Worm (Caenorhabditis elegans) whole organism, L4 larva: Measurements from ENCODE around the gene slc-25A18.2.

ENCODE experiments used
- D1046.2 ChIP-seq: fragments of 200-800 bp; sonication (Bioruptor generic); IDR thresholded peaks from 2 replicates; pipeline ENCODE4 v1.3.6; 2022; ENCODE audit warnings: missing genetic modification characterization, missing compliant biosample characterization
- F10B5.3 ChIP-seq: sonication (generic microtip); optimal IDR thresholded peaks from 2 replicates; lab custom pipeline; 2016; ENCODE audit warnings: mild to moderate bottlenecking, missing genetic modification characterization, missing compliant biosample characterization
- F49E8.2 ChIP-seq: sonication (generic microtip); optimal IDR thresholded peaks from 2 replicates; lab custom pipeline; 2016; ENCODE audit warnings: missing compliant biosample characterization, mild to moderate bottlenecking, missing genetic modification characterization, borderline replicate concordance
- Y48G9A.11 ChIP-seq: fragments of 200-800 bp; sonication (Bioruptor generic); IDR thresholded peaks from 2 replicates; pipeline ENCODE4 v1.3.6; 2022; ENCODE audit warnings: missing genetic modification reagents, missing genetic modification characterization, missing compliant biosample characterization
- Y5F2A.4 ChIP-seq: fragments of 200-800 bp; sonication (Bioruptor generic); optimal IDR thresholded peaks from 2 replicates; lab custom pipeline; 2018; ENCODE audit warnings: mild to moderate bottlenecking, missing genetic modification characterization, missing compliant biosample characterization
- aha-1 ChIP-seq: fragments of 150-350 bp; peaks from one replicate; lab custom pipeline; 2014; ENCODE audit warnings: missing biosample characterization, missing genetic modification characterization
- arid-1 ChIP-seq: fragments of 200-800 bp; sonication (Bioruptor generic); conservative IDR thresholded peaks from 2 replicates; pipeline ENCODE4 v1.3.6; 2022; ENCODE audit warnings: missing genetic modification reagents, missing genetic modification characterization, missing compliant biosample characterization
- ceh-32 ChIP-seq: sonication (generic microtip); optimal IDR thresholded peaks from 2 replicates; lab custom pipeline; 2016; ENCODE audit warnings: mild to moderate bottlenecking, missing genetic modification characterization, missing compliant biosample characterization; ENCODE audit not compliant: poor library complexity
- ceh-82 ChIP-seq: sonication (generic microtip); optimal IDR thresholded peaks from 2 replicates; lab custom pipeline; 2017; ENCODE audit warnings: missing biosample characterization, missing genetic modification characterization
- ces-1 ChIP-seq: fragments of 150-350 bp; sonication (generic microtip); optimal IDR thresholded peaks from 4 replicates; lab custom pipeline; 2014; ENCODE audit warnings: missing biosample characterization, missing genetic modification reagents, missing genetic modification characterization
- ctbp-1 ChIP-seq: fragments of 200-800 bp; sonication (Bioruptor generic); IDR thresholded peaks from 2 replicates; pipeline ENCODE4 v1.3.6; 2022; ENCODE audit warnings: missing genetic modification reagents, missing genetic modification characterization, missing compliant biosample characterization
- daf-16 ChIP-seq, 3 experiments: sonication (generic microtip); optimal IDR thresholded peaks; 2 replicates each; lab custom pipeline; 2016 to 2017; ENCODE audit warnings: missing genetic modification characterization in 3 of 3, missing genetic modification reagents in 3 of 3, mild to moderate bottlenecking in 2 of 3, missing compliant biosample characterization in 2 of 3, missing biosample characterization in 1 of 3, moderate library complexity in 1 of 3
- dpl-1 ChIP-seq: fragments of 150-350 bp; optimal IDR thresholded peaks from 2 replicates; lab custom pipeline; 2014; ENCODE audit warnings: missing biosample characterization, missing genetic modification reagents, missing genetic modification characterization
- duxl-1 ChIP-seq: sonication (generic microtip); optimal IDR thresholded peaks from 2 replicates; lab custom pipeline; 2016; ENCODE audit warnings: mild to moderate bottlenecking, missing genetic modification characterization, moderate library complexity, missing compliant biosample characterization; ENCODE audit not compliant: poor library complexity
- dve-1 ChIP-seq: sonication (generic microtip); optimal IDR thresholded peaks from 2 replicates; lab custom pipeline; 2017; ENCODE audit warnings: antibody characterized with exemption, mild to moderate bottlenecking, missing genetic modification characterization, missing compliant biosample characterization; ENCODE audit not compliant: insufficient read depth
- egl-27 ChIP-seq: sonication (generic microtip); optimal IDR thresholded peaks from 3 replicates; lab custom pipeline; 2017; ENCODE audit warnings: missing biosample characterization, missing genetic modification reagents, missing genetic modification characterization
- hmg-1.1 ChIP-seq: fragments of 200-800 bp; sonication (Bioruptor generic); IDR thresholded peaks from 2 replicates; pipeline ENCODE4 v1.3.6; 2022; ENCODE audit warnings: missing genetic modification reagents, missing genetic modification characterization, missing compliant biosample characterization
- jun-1 ChIP-seq: fragments of 150-350 bp; optimal IDR thresholded peaks from 2 replicates; lab custom pipeline; 2014; ENCODE audit warnings: missing biosample characterization, missing genetic modification reagents, missing genetic modification characterization
- lin-1 ChIP-seq: fragments of 200-800 bp; sonication (Bioruptor generic); IDR thresholded peaks from 2 replicates; pipeline ENCODE4 v1.3.6; 2022; ENCODE audit warnings: missing genetic modification reagents, missing genetic modification characterization, missing compliant biosample characterization
- mdl-1 ChIP-seq, 2 experiments: fragments of 150-350 bp in 1 of 2; sonication (generic microtip) in 1 of 2; optimal IDR thresholded peaks; 2 replicates each; lab custom pipeline; 2014 to 2017; ENCODE audit warnings: missing biosample characterization in 2 of 2, missing genetic modification characterization in 2 of 2
- mdt-29 ChIP-seq: fragments of 200-800 bp; sonication (Bioruptor generic); IDR thresholded peaks from 2 replicates; pipeline ENCODE4 v1.3.6; 2022; ENCODE audit warnings: missing genetic modification reagents, missing genetic modification characterization, missing compliant biosample characterization
- nhr-11 ChIP-seq: fragments of 150-350 bp; optimal IDR thresholded peaks from 2 replicates; lab custom pipeline; 2014; ENCODE audit warnings: missing biosample characterization, missing genetic modification characterization
- nhr-111 ChIP-seq: fragments of 200-800 bp; sonication (Bioruptor generic); optimal IDR thresholded peaks from 2 replicates; lab custom pipeline; 2018; ENCODE audit warnings: mild to moderate bottlenecking, missing genetic modification characterization, missing compliant biosample characterization
- nhr-76 ChIP-seq: fragments of 150-350 bp; optimal IDR thresholded peaks from 2 replicates; lab custom pipeline; 2014; ENCODE audit warnings: missing biosample characterization, missing genetic modification characterization
- pqm-1 ChIP-seq: sonication (generic microtip); optimal IDR thresholded peaks from 2 replicates; lab custom pipeline; 2017; ENCODE audit warnings: missing biosample characterization, missing genetic modification characterization
- saeg-2 ChIP-seq: fragments of 200-800 bp; sonication (Bioruptor generic); IDR thresholded peaks from 2 replicates; pipeline ENCODE4 v1.3.6; 2022; ENCODE audit warnings: missing genetic modification reagents, missing genetic modification characterization, missing compliant biosample characterization
- set-16 ChIP-seq: fragments of 200-800 bp; sonication (Bioruptor generic); IDR thresholded peaks from 2 replicates; pipeline ENCODE4 v1.3.6; 2022; ENCODE audit warnings: missing genetic modification reagents, missing genetic modification characterization, missing compliant biosample characterization
- unc-130 ChIP-seq: sonication (generic microtip); optimal IDR thresholded peaks from 2 replicates; lab custom pipeline; 2016; ENCODE audit warnings: missing genetic modification reagents, missing genetic modification characterization, missing compliant biosample characterization
- unc-39 ChIP-seq: sonication (generic microtip); optimal IDR thresholded peaks from 2 replicates; lab custom pipeline; 2017; ENCODE audit warnings: missing biosample characterization, missing genetic modification characterization
- unc-62 ChIP-seq, 3 experiments: fragments of 150-350 bp in 1 of 3; sonication (generic microtip); optimal IDR thresholded peaks in 2 of 3; peaks in 1 of 3; 1 replicate in 1 of 3; 2 replicates in 2 of 3; lab custom pipeline; 2014 to 2017; ENCODE audit warnings: missing biosample characterization in 3 of 3, missing genetic modification characterization in 3 of 3, missing genetic modification reagents in 3 of 3, missing genotype in 1 of 3
- vab-7 ChIP-seq: fragments of 200-800 bp; sonication (Bioruptor generic); IDR thresholded peaks from 2 replicates; pipeline ENCODE4 v1.3.6; 2022; ENCODE audit warnings: missing genetic modification reagents, missing genetic modification characterization, missing compliant biosample characterization
- zfp-2 ChIP-seq: sonication (generic microtip); optimal IDR thresholded peaks from 2 replicates; lab custom pipeline; 2016; ENCODE audit warnings: mild to moderate bottlenecking, missing genetic modification characterization, missing compliant biosample characterization
- zip-11 ChIP-seq: fragments of 200-800 bp; sonication (Bioruptor generic); IDR thresholded peaks from 2 replicates; pipeline ENCODE4 v1.3.6; 2022; ENCODE audit warnings: missing genetic modification characterization, missing compliant biosample characterization
- ztf-11 ChIP-seq: fragments of 150-350 bp; optimal IDR thresholded peaks from 2 replicates; lab custom pipeline; 2014; ENCODE audit warnings: missing biosample characterization, missing genetic modification characterization

The slc-25A18.2 gene

ce11 chrIV:7453661-7454159 is 21.1 kb upstream of the slc-25A18.2 start:
- no peak for TF ChIP-seq F10B5.3 (tag; lab: Kevin White, UChicago)
- TF ChIP-seq Y5F2A.4 = no peak
- TF ChIP-seq zfp-2 (tag; lab: Kevin White, UChicago) = no peak
- TF ChIP-seq ces-1 = peak; percentile 3
- TF ChIP-seq ctbp-1 = 0 out of 2 replicates have a peak, but pooled peaks have one; percentile 12
- TF ChIP-seq unc-130 (GFP tag; lab: Kevin White, UChicago) = no peak
- TF ChIP-seq saeg-2 (GFP tag; lab: Robert Waterston, UW) = no peak
- no peak for TF ChIP-seq unc-39 (tag; lab: Kevin White, UChicago)
- TF ChIP-seq lin-1 = no peak
- TF ChIP-seq egl-27 = no peak
- no peak for TF ChIP-seq Y48G9A.11 (GFP tag; lab: Robert Waterston, UW)
- peak in 1 of 2 experiments; percentile 93 for TF ChIP-seq unc-62 (GFP tag; optimal IDR thresholded peaks at IDR 0.05 in 1 of 2; lab: Kevin White, UChicago)
- no peak for TF ChIP-seq unc-62 (tag; optimal IDR thresholded peaks at IDR 0.05; lab: Kevin White, UChicago)
- TF ChIP-seq jun-1 = no peak

- TF ChIP-seq D1046.2 = no peak
- TF ChIP-seq unc-62 (GFP tag; optimal IDR thresholded peaks at IDR 0.05 in 1 of 2; lab: Kevin White, UChicago) = peak in 1 of 2 experiments; percentile 92
- TF ChIP-seq unc-62 (tag; optimal IDR thresholded peaks at IDR 0.05; lab: Kevin White, UChicago) = no peak
Measured at ce11 chrIV:7454890-7455289, 20.0 kb upstream of the slc-25A18.2 start.

- TF ChIP-seq nhr-111 (GFP tag; lab: Kevin White, UChicago) (no peak), dve-1 (tag; lab: Kevin White, UChicago) (no peak), dpl-1 (GFP tag; lab: Kevin White, UChicago) (no peak), set-16 (GFP tag; lab: Robert Waterston, UW) (no peak), nhr-76 (tag; lab: Kevin White, UChicago) (no peak), daf-16 (GFP tag; optimal IDR thresholded peaks at IDR 0.05; lab: Kevin White, UChicago) (no peak), daf-16 (tag; optimal IDR thresholded peaks at IDR 0.05; lab: Kevin White, UChicago) (no peak), D1046.2 (no peak), F49E8.2 (tag; lab: Kevin White, UChicago) (no peak), arid-1 (no peak), nhr-11 (tag; lab: Kevin White, UChicago) (no peak), zip-11 (GFP tag; lab: Robert Waterston, UW) (no peak), duxl-1 (tag; lab: Kevin White, UChicago) (no peak), Y5F2A.4 (no peak), aha-1 (no peak), ztf-11 (tag; lab: Kevin White, UChicago) (no peak), ceh-32 (tag; lab: Kevin White, UChicago) (no peak), vab-7 (no peak), Y48G9A.11 (GFP tag; lab: Robert Waterston, UW) (no peak)
Measured at ce11 chrIV:7456225-7456624, 18.6 kb upstream of the slc-25A18.2 start, which contains the start of gene F13B6.1. F13B6.1 (plus strand) TSS chrIV:7456525.

- TF ChIP-seq mdl-1 (tag; optimal IDR thresholded peaks at IDR 0.05; lab: Kevin White, UChicago) (no peak), ces-1 (no peak), mdt-29 (GFP tag; lab: Robert Waterston, UW) (no peak), ceh-82 (tag; lab: Kevin White, UChicago) (no peak), pqm-1 (tag; lab: Kevin White, UChicago) (no peak), saeg-2 (GFP tag; lab: Robert Waterston, UW) (no peak), hmg-1.1 (GFP tag; lab: Robert Waterston, UW) (no peak)
Measured at ce11 chrIV:7460225-7460624, 14.6 kb upstream of the slc-25A18.2 start, which contains the start of gene F13B6.2. F13B6.2 (minus strand) TSS chrIV:7460325.
